Fruit fly (Drosophila melanogaster) whole organism, pupa: ENCODE data around the gene CAHbeta.

Experiments
- CG10348 ChIP-seq: fragments of 200-800 bp; sonication (Bioruptor generic); IDR thresholded peaks from 2 replicates; pipeline ENCODE4 v1.3.6; 2022; ENCODE audit warnings: missing biosample characterization, missing genetic modification characterization
- CG14655 ChIP-seq: fragments of 200-800 bp; sonication (Bioruptor generic); optimal IDR thresholded peaks from 3 replicates; lab custom pipeline; 2017; ENCODE audit warnings: mild to moderate bottlenecking, missing biosample characterization, missing genetic modification reagents, missing genetic modification characterization
- CG15710 ChIP-seq: fragments of 200-800 bp; sonication (Bioruptor generic); optimal IDR thresholded peaks from 2 replicates; lab custom pipeline; 2018; ENCODE audit warnings: missing biosample characterization, mild to moderate bottlenecking, missing genetic modification characterization, moderate library complexity
- CG17806 ChIP-seq: fragments of 200-800 bp; sonication (Bioruptor generic); optimal IDR thresholded peaks from 2 replicates; lab custom pipeline; 2018; ENCODE audit warnings: missing biosample characterization, mild to moderate bottlenecking, missing genetic modification characterization, moderate library complexity
- CG8159 ChIP-seq: fragments of 200-800 bp; sonication (Bioruptor generic); optimal IDR thresholded peaks from 3 replicates; lab custom pipeline; 2018; ENCODE audit warnings: missing biosample characterization, mild to moderate bottlenecking, missing genetic modification characterization, moderate library complexity
- CG8301 ChIP-seq: fragments of 200-800 bp; sonication (Bioruptor generic); optimal IDR thresholded peaks from 2 replicates; lab custom pipeline; 2018; ENCODE audit warnings: missing biosample characterization, mild to moderate bottlenecking, missing genetic modification characterization
- D1 ChIP-seq: fragments of 200-800 bp; sonication (Bioruptor generic); optimal IDR thresholded peaks from 2 replicates; lab custom pipeline; 2018; ENCODE audit warnings: missing biosample characterization, mild to moderate bottlenecking, missing genetic modification characterization, moderate library complexity
- Ets98B ChIP-seq: fragments of 200-800 bp; sonication (Bioruptor generic); IDR thresholded peaks from 2 replicates; pipeline ENCODE4 v1.3.6; 2022; ENCODE audit warnings: missing biosample characterization, missing genetic modification characterization
- Pif1A ChIP-seq: fragments of 200-800 bp; sonication (Bioruptor generic); optimal IDR thresholded peaks from 3 replicates; lab custom pipeline; 2016; ENCODE audit warnings: missing biosample characterization, missing genetic modification characterization
- Pif1B ChIP-seq: fragments of 200-800 bp; sonication (Bioruptor generic); optimal IDR thresholded peaks from 3 replicates; lab custom pipeline; 2016; ENCODE audit warnings: missing biosample characterization, missing genetic modification characterization
- fd96Ca ChIP-seq: fragments of 200-800 bp; sonication (Bioruptor generic); IDR thresholded peaks from 3 replicates; pipeline ENCODE4 v1.3.6; 2022; ENCODE audit warnings: missing biosample characterization, missing genetic modification characterization
- gl ChIP-seq: fragments of 200-800 bp; sonication (Bioruptor generic); optimal IDR thresholded peaks from 2 replicates; lab custom pipeline; 2018; ENCODE audit warnings: missing biosample characterization, mild to moderate bottlenecking, missing genetic modification characterization
- rn ChIP-seq: fragments of 200-800 bp; sonication (Bioruptor generic); IDR thresholded peaks from 2 replicates; pipeline ENCODE4 v1.3.6; 2022; ENCODE audit warnings: missing biosample characterization, missing genetic modification characterization

dm6 chr3R:8948855-8949254 lies 31.8 kb upstream of the CAHbeta start:
- TF ChIP-seq Ets98B (GFP tag; lab: Robert Waterston, UW) (no peak; the same call in 1 of the 2 replicates), D1 (no peak), CG8301 (tag; lab: Kevin White, UChicago) (peak; percentile 49), Pif1B (GFP tag; lab: Kevin White, UChicago) (no peak), CG10348 (GFP tag; lab: Robert Waterston, UW) (no peak), rn (GFP tag; lab: Robert Waterston, UW) (no peak), CG15710 (tag; lab: Kevin White, UChicago) (no peak), Pif1A (GFP tag; lab: Kevin White, UChicago) (no peak), gl (tag; lab: Kevin White, UChicago) (no peak), CG14655 (GFP tag; lab: Kevin White, UChicago) (peak; percentile 43), CG17806 (tag; lab: Kevin White, UChicago) (no peak), fd96Ca (GFP tag; lab: Robert Waterston, UW) (no peak), CG8159 (tag; lab: Kevin White, UChicago) (no peak)
